Fruit fly (Drosophila melanogaster) whole organism, embryonic: ENCODE measurements around the gene Spn75F.

Source experiments
- Awh ChIP-seq: fragments of 200-800 bp; sonication (Bioruptor generic); IDR thresholded peaks from 2 replicates; pipeline ENCODE4, ENCODE4 v1.3.6; 2022; ENCODE audit warnings: missing biosample characterization, missing genetic modification characterization
- CG11085 ChIP-seq: fragments of 200-800 bp; sonication (Bioruptor generic); IDR thresholded peaks from 2 replicates; pipeline ENCODE4 v1.3.6; 2022; ENCODE audit warnings: missing biosample characterization, missing genetic modification characterization
- CG1233 ChIP-seq: fragments of 200-800 bp; sonication (Bioruptor generic); optimal IDR thresholded peaks from 4 replicates; lab custom pipeline; 2018; ENCODE audit warnings: missing biosample characterization, mild to moderate bottlenecking, missing genetic modification characterization
- CG14014 ChIP-seq: fragments of 200-800 bp; sonication (Bioruptor generic); IDR thresholded peaks from 2 replicates; pipeline ENCODE4 v1.3.6; 2022; ENCODE audit warnings: missing biosample characterization, missing genetic modification characterization
- CG15696 ChIP-seq: fragments of 200-800 bp; sonication (Bioruptor generic); optimal IDR thresholded peaks from 2 replicates; lab custom pipeline; 2019; ENCODE audit warnings: missing biosample characterization, mild to moderate bottlenecking, missing genetic modification characterization, moderate library complexity
- CG16815 ChIP-seq: fragments of 200-800 bp; sonication (Bioruptor generic); optimal IDR thresholded peaks from 3 replicates; lab custom pipeline; 2017; ENCODE audit warnings: missing biosample characterization, mild to moderate bottlenecking, missing genetic modification characterization
- CG16863 ChIP-seq: fragments of 200-800 bp; sonication (Bioruptor generic); optimal IDR thresholded peaks from 3 replicates; lab custom pipeline; 2016; ENCODE audit warnings: missing biosample characterization, missing genetic modification characterization
- CG18262 ChIP-seq: fragments of 200-800 bp; optimal IDR thresholded peaks from 3 replicates; lab custom pipeline; 2019; ENCODE audit warnings: missing biosample characterization, mild to moderate bottlenecking, missing genetic modification characterization, moderate library complexity
- CG2116 ChIP-seq: fragments of 200-800 bp; sonication (Bioruptor generic); optimal IDR thresholded peaks from 3 replicates; lab custom pipeline; 2018; ENCODE audit warnings: missing biosample characterization, mild to moderate bottlenecking, missing genetic modification characterization
- CG2120 ChIP-seq: fragments of 200-800 bp; sonication (Bioruptor generic); optimal IDR thresholded peaks from 3 replicates; lab custom pipeline; 2016; ENCODE audit warnings: missing biosample characterization, missing genetic modification characterization
- CG31365 ChIP-seq: fragments of 200-800 bp; sonication (Bioruptor generic); optimal IDR thresholded peaks from 2 replicates; lab custom pipeline; 2018; ENCODE audit warnings: missing biosample characterization, mild to moderate bottlenecking, missing genetic modification characterization
- CG4404 ChIP-seq: fragments of 200-800 bp; sonication (Bioruptor generic); IDR thresholded peaks from 2 replicates; pipeline ENCODE4 v1.3.6; 2022; ENCODE audit warnings: missing biosample characterization, missing genetic modification characterization
- CG4617 ChIP-seq: fragments of 200-800 bp; sonication (Bioruptor generic); optimal IDR thresholded peaks from 3 replicates; lab custom pipeline; 2016; ENCODE audit warnings: missing biosample characterization, missing genetic modification characterization, borderline replicate concordance
- CG6175 ChIP-seq: fragments of 200-800 bp; sonication (Bioruptor generic); IDR thresholded peaks from 3 replicates; pipeline ENCODE4 v1.3.6; 2022; ENCODE audit warnings: missing biosample characterization, missing genetic modification characterization
- CG6683 ChIP-seq: fragments of 200-800 bp; sonication (Bioruptor generic); optimal IDR thresholded peaks from 2 replicates; lab custom pipeline; 2017; ENCODE audit warnings: missing biosample characterization, mild to moderate bottlenecking, missing genetic modification characterization, missing genetic modification reagents
- CG7786 ChIP-seq: fragments of 200-800 bp; sonication (Bioruptor generic); optimal IDR thresholded peaks from 2 replicates; lab custom pipeline; 2016; ENCODE audit warnings: missing biosample characterization, missing genetic modification characterization
- CG8359 ChIP-seq: fragments of 200-800 bp; sonication (Bioruptor generic); optimal IDR thresholded peaks from 2 replicates; lab custom pipeline; 2017; ENCODE audit warnings: missing biosample characterization, mild to moderate bottlenecking, missing genetic modification characterization, borderline replicate concordance
- CG9215 ChIP-seq: fragments of 200-800 bp; sonication (Bioruptor generic); IDR thresholded peaks from 2 replicates; pipeline ENCODE4 v1.3.6; 2022; ENCODE audit warnings: missing biosample characterization, missing genetic modification characterization
- CG9437 ChIP-seq: fragments of 200-800 bp; sonication (Bioruptor generic); optimal IDR thresholded peaks from 2 replicates; lab custom pipeline; 2018; ENCODE audit warnings: missing biosample characterization, mild to moderate bottlenecking, missing genetic modification characterization
- Ets65A ChIP-seq: fragments of 200-800 bp; sonication (Bioruptor generic); peaks from one replicate; lab custom pipeline; 2016; ENCODE audit warnings: missing biosample characterization, missing genetic modification characterization
- Fer2 ChIP-seq: fragments of 200-800 bp; sonication (Bioruptor generic); optimal IDR thresholded peaks from 2 replicates; lab custom pipeline; 2018; ENCODE audit warnings: missing biosample characterization, mild to moderate bottlenecking, missing genetic modification characterization, moderate library complexity
- Gsc ChIP-seq: fragments of 200-800 bp; sonication (Bioruptor generic); IDR thresholded peaks from 2 replicates; pipeline ENCODE4 v1.3.6; 2022; ENCODE audit warnings: missing biosample characterization, missing genetic modification characterization
- Hand ChIP-seq: fragments of 200-800 bp; sonication (Bioruptor generic); optimal IDR thresholded peaks from 2 replicates; lab custom pipeline; 2017; ENCODE audit warnings: mild to moderate bottlenecking, missing biosample characterization, missing genetic modification reagents, missing genetic modification characterization
- HmgD ChIP-seq: fragments of 200-800 bp; sonication (Bioruptor generic); optimal IDR thresholded peaks from 3 replicates; lab custom pipeline; 2016; ENCODE audit warnings: missing biosample characterization, missing genetic modification characterization
- Hr39 ChIP-seq: fragments of >200 bp; optimal IDR thresholded peaks from 2 replicates; lab custom pipeline; 2017
- Mad ChIP-seq: fragments of 200-800 bp; sonication (Bioruptor generic); optimal IDR thresholded peaks from 2 replicates; lab custom pipeline; 2016; ENCODE audit warnings: missing biosample characterization, missing genetic modification characterization
- Opbp ChIP-seq: fragments of 200-800 bp; sonication (Bioruptor generic); IDR thresholded peaks from 3 replicates; pipeline ENCODE4 v1.3.6; 2022; ENCODE audit warnings: missing biosample characterization, missing genetic modification characterization; ENCODE audit not compliant: partially characterized antibody
- PHDP ChIP-seq: fragments of 200-800 bp; sonication (Bioruptor generic); optimal IDR thresholded peaks from 3 replicates; lab custom pipeline; 2018; ENCODE audit warnings: missing biosample characterization, mild to moderate bottlenecking, missing genetic modification characterization, moderate library complexity
- Sox100B ChIP-seq: fragments of 200-800 bp; sonication (Bioruptor generic); optimal IDR thresholded peaks from 3 replicates; lab custom pipeline; 2018; ENCODE audit warnings: missing biosample characterization, mild to moderate bottlenecking, missing genetic modification characterization
- Spps ChIP-seq: fragments of 200-800 bp; sonication (Bioruptor generic); optimal IDR thresholded peaks from 2 replicates; lab custom pipeline; 2018; ENCODE audit warnings: missing biosample characterization, mild to moderate bottlenecking, missing genetic modification characterization
- YL-1 ChIP-seq: fragments of 200-800 bp; sonication (Bioruptor generic); optimal IDR thresholded peaks from 3 replicates; lab custom pipeline; 2017; ENCODE audit warnings: missing biosample characterization, mild to moderate bottlenecking, missing genetic modification characterization
- ap ChIP-seq: fragments of 200-800 bp; sonication (Bioruptor generic); IDR thresholded peaks from 2 replicates; pipeline ENCODE4 v1.3.6; 2022; ENCODE audit warnings: missing biosample characterization, missing genetic modification characterization
- cas ChIP-seq: fragments of 200-800 bp; sonication (Bioruptor generic); IDR thresholded peaks from 2 replicates; pipeline ENCODE4 v1.3.6; 2022; ENCODE audit warnings: missing biosample characterization, missing genetic modification characterization
- corto ChIP-seq: fragments of 200-800 bp; sonication (Bioruptor generic); optimal IDR thresholded peaks from 2 replicates; lab custom pipeline; 2016; ENCODE audit warnings: missing biosample characterization, mild to moderate bottlenecking, missing genetic modification characterization, moderate library complexity
- cwo ChIP-seq: fragments of 200-800 bp; sonication (Bioruptor generic); optimal IDR thresholded peaks from 3 replicates; lab custom pipeline; 2017; ENCODE audit warnings: missing biosample characterization, missing genetic modification characterization, mild to moderate bottlenecking, moderate library complexity, missing genetic modification reagents
- fd96Cb ChIP-seq: fragments of 200-800 bp; sonication (Bioruptor generic); optimal IDR thresholded peaks from 2 replicates; lab custom pipeline; 2018; ENCODE audit warnings: missing biosample characterization, mild to moderate bottlenecking, missing genetic modification characterization, moderate library complexity
- gt ChIP-seq: fragments of 200-800 bp; sonication (Bioruptor generic); IDR thresholded peaks from 2 replicates; pipeline ENCODE4 v1.3.6; 2022; ENCODE audit warnings: missing biosample characterization, missing genetic modification characterization
- hb ChIP-seq: fragments of 200-800 bp; sonication (Bioruptor generic); IDR thresholded peaks from 3 replicates; pipeline ENCODE4 v1.3.6; 2022; ENCODE audit warnings: missing biosample characterization, missing genetic modification characterization; ENCODE audit not compliant: partially characterized antibody
- jumu ChIP-seq: fragments of 200-800 bp; sonication (Bioruptor generic); optimal IDR thresholded peaks from 3 replicates; lab custom pipeline; 2016; ENCODE audit warnings: missing biosample characterization, missing genetic modification characterization
- klu ChIP-seq: fragments of 200-800 bp; sonication (Bioruptor generic); IDR thresholded peaks from 2 replicates; pipeline ENCODE4 v1.3.6; 2022; ENCODE audit warnings: missing biosample characterization, missing genetic modification characterization
- nerfin-1 ChIP-seq: fragments of 200-800 bp; sonication (Bioruptor generic); optimal IDR thresholded peaks from 3 replicates; lab custom pipeline; 2019; ENCODE audit warnings: missing biosample characterization, mild to moderate bottlenecking, missing genetic modification characterization, moderate library complexity
- pho ChIP-seq: fragments of 200-800 bp; sonication (Bioruptor generic); optimal IDR thresholded peaks from 2 replicates; lab custom pipeline; 2016; ENCODE audit warnings: missing biosample characterization, missing genetic modification characterization
- phol ChIP-seq: fragments of 200-800 bp; sonication (Bioruptor generic); optimal IDR thresholded peaks from 3 replicates; lab custom pipeline; 2018; ENCODE audit warnings: missing biosample characterization, mild to moderate bottlenecking, missing genetic modification characterization, moderate library complexity
- rib ChIP-seq: fragments of 200-800 bp; sonication (Bioruptor generic); IDR thresholded peaks from 2 replicates; pipeline ENCODE4 v1.3.6; 2022; ENCODE audit warnings: missing biosample characterization, missing genetic modification characterization
- sisA ChIP-seq: fragments of 200-800 bp; sonication (Bioruptor generic); IDR thresholded peaks from 2 replicates; pipeline ENCODE4 v1.3.6; 2022; ENCODE audit warnings: missing biosample characterization, missing genetic modification characterization
- so ChIP-seq: fragments of 200-800 bp; sonication (Bioruptor generic); IDR thresholded peaks from 3 replicates; pipeline ENCODE4 v1.3.6; 2022; ENCODE audit warnings: missing biosample characterization, missing genetic modification characterization
- stc ChIP-seq: fragments of 200-800 bp; sonication (Bioruptor generic); IDR thresholded peaks from 2 replicates; pipeline ENCODE4 v1.3.6; 2022; ENCODE audit warnings: missing biosample characterization, missing genetic modification characterization
- sug ChIP-seq: fragments of 200-800 bp; optimal IDR thresholded peaks from 2 replicates; lab custom pipeline; 2019; ENCODE audit warnings: missing biosample characterization, mild to moderate bottlenecking, missing genetic modification characterization, moderate library complexity
- trem ChIP-seq: fragments of 200-800 bp; optimal IDR thresholded peaks from 3 replicates; lab custom pipeline; 2019; ENCODE audit warnings: missing biosample characterization, mild to moderate bottlenecking, missing genetic modification characterization, moderate library complexity
- ttk ChIP-seq: fragments of 200-800 bp; sonication (Bioruptor generic); IDR thresholded peaks from 2 replicates; pipeline ENCODE4 v2.1.2; 2022; ENCODE audit warnings: missing biosample characterization, missing genetic modification characterization
- usp ChIP-seq: fragments of >200 bp; optimal IDR thresholded peaks from 2 replicates; lab custom pipeline; 2017; ENCODE audit warnings: missing biosample characterization, missing genetic modification characterization
- wek ChIP-seq: fragments of 200-800 bp; sonication (Bioruptor generic); optimal IDR thresholded peaks from 3 replicates; lab custom pipeline; 2018; ENCODE audit warnings: missing biosample characterization, mild to moderate bottlenecking, missing genetic modification characterization, moderate library complexity

Spn75F gene

DNA sequence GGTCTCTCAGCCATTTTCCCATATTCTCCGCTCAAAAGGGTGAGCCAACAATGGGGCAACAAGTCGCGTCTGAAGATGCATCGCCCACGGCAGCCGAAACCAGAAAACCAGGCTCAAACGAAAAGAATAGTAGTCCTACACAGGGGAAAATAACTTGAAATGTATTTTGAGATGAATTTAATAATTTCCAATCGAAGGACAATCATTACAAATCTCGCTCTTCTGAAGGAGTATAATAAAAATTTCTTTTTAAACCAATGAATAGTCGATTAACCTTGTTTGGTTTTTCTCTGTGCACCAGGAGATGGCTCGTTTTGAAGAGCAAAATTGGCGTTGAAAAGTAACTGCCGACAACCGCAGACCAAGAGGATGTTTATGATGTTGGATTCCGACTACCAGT is 30.4 kb upstream of the Spn75F start (continued):
- no peak for TF ChIP-seq klu (GFP tag; lab: Robert Waterston, UW)
- TF ChIP-seq CG16815 (GFP tag; lab: Kevin White, UChicago) = no peak
- no peak for TF ChIP-seq Mad (GFP tag; lab: Kevin White, UChicago)
- TF ChIP-seq so (GFP tag; lab: Robert Waterston, UW) = no peak
- no peak for TF ChIP-seq HmgD (GFP tag; lab: Kevin White, UChicago)
- TF ChIP-seq CG2116 (GFP tag; lab: Kevin White, UChicago) = no peak
- no peak for TF ChIP-seq trem (tag; lab: Kevin White, UChicago)
- peak; percentile 12 for TF ChIP-seq jumu
- peak; percentile 58 for TF ChIP-seq Awh (GFP tag; lab: Robert Waterston, UW)
- TF ChIP-seq CG4617 (GFP tag; lab: Kevin White, UChicago) = no peak
- no peak for TF ChIP-seq wek (GFP tag; lab: Kevin White, UChicago)
- peak; percentile 34; the same call in 1 of the 2 replicates for TF ChIP-seq sisA
- peak; percentile 92 for TF ChIP-seq Ets65A (GFP tag; lab: Kevin White, UChicago)
- peak; percentile 42 for TF ChIP-seq CG15696
- peak; percentile 49 for TF ChIP-seq Spps (tag; lab: Kevin White, UChicago)
- TF ChIP-seq stc (GFP tag; lab: Robert Waterston, UW) = 0 out of 2 replicates have a peak, but pooled peaks have one; percentile 18
- TF ChIP-seq ttk = peak; percentile 38; the same call in 1 of the 2 replicates
- no peak for TF ChIP-seq CG9437 (GFP tag; lab: Kevin White, UChicago)
- no peak for TF ChIP-seq cas (GFP tag; lab: Robert Waterston, UW)
- TF ChIP-seq CG6683 (GFP tag; lab: Kevin White, UChicago) = no peak
- TF ChIP-seq hb (GFP tag; lab: Robert Waterston, UW) = no peak
- no peak for TF ChIP-seq Gsc
- TF ChIP-seq CG9215 (GFP tag; lab: Robert Waterston, UW) = no peak
- TF ChIP-seq CG31365 (tag; lab: Kevin White, UChicago) = no peak
- TF ChIP-seq rib (GFP tag; lab: Robert Waterston, UW) = no peak
- TF ChIP-seq corto = peak; percentile 84
- TF ChIP-seq CG2120 = peak; percentile 39
- no peak for TF ChIP-seq CG14014 (GFP tag; lab: Robert Waterston, UW)
- peak; percentile 46 for TF ChIP-seq CG7786 (GFP tag; lab: Kevin White, UChicago)
- TF ChIP-seq PHDP (tag; lab: Kevin White, UChicago) = peak; percentile 18
- no peak for TF ChIP-seq sug (tag; lab: Kevin White, UChicago)
- no peak for TF ChIP-seq nerfin-1 (tag; lab: Kevin White, UChicago)
- peak; percentile 45 for TF ChIP-seq phol
- no peak for TF ChIP-seq usp (GFP tag; lab: Kevin White, UChicago)
- no peak for TF ChIP-seq Hand (GFP tag; lab: Kevin White, UChicago)
- TF ChIP-seq CG8359 (GFP tag; lab: Kevin White, UChicago) = no peak
- no peak for TF ChIP-seq cwo (GFP tag; lab: Kevin White, UChicago)
- TF ChIP-seq CG6175 (GFP tag; lab: Robert Waterston, UW) = no peak
- TF ChIP-seq ap (GFP tag; lab: Robert Waterston, UW) = 0 out of 2 replicates have a peak, but pooled peaks have one; percentile 16
- TF ChIP-seq Opbp (GFP tag; lab: Robert Waterston, UW) = no peak
- TF ChIP-seq pho = no peak
- peak; percentile 41 for TF ChIP-seq fd96Cb (tag; lab: Kevin White, UChicago)
- TF ChIP-seq CG11085 (GFP tag; lab: Robert Waterston, UW) = no peak
- TF ChIP-seq CG4404 (GFP tag; lab: Robert Waterston, UW) = 0 out of 2 replicates have a peak, but pooled peaks have one; percentile 13
- TF ChIP-seq Fer2 = no peak
- peak; percentile 64 for TF ChIP-seq CG18262 (tag; lab: Kevin White, UChicago)
- TF ChIP-seq CG16863 (GFP tag; lab: Kevin White, UChicago) = peak; percentile 31
- no peak for TF ChIP-seq gt (GFP tag; lab: Robert Waterston, UW)
- peak; percentile 14 for TF ChIP-seq CG1233 (GFP tag; lab: Kevin White, UChicago)
- TF ChIP-seq Sox100B (GFP tag; lab: Kevin White, UChicago) = peak; percentile 10
- TF ChIP-seq Hr39 = no peak
- no peak for TF ChIP-seq YL-1 (GFP tag; lab: Kevin White, UChicago)
